Fruit fly (Drosophila melanogaster) whole organism, embryonic: Measurements from ENCODE around the gene CG4783.

Experiments
- Adf1 ChIP-seq: fragments of 200-800 bp; sonication (Bioruptor generic); IDR thresholded peaks from 2 replicates; pipeline ENCODE4 v1.3.6; 2022; ENCODE audit warnings: missing biosample characterization, missing genetic modification characterization
- CG10209 ChIP-seq: fragments of 200-800 bp; sonication (Bioruptor generic); optimal IDR thresholded peaks from 3 replicates; lab custom pipeline; 2017; ENCODE audit warnings: missing biosample characterization, mild to moderate bottlenecking, missing genetic modification characterization, missing genetic modification reagents
- CG10267 ChIP-seq: fragments of 200-800 bp; sonication (Bioruptor generic); optimal IDR thresholded peaks from 2 replicates; lab custom pipeline; 2018; ENCODE audit warnings: missing biosample characterization, mild to moderate bottlenecking, missing genetic modification characterization, moderate library complexity
- CG10321 ChIP-seq: fragments of 200-800 bp; sonication (Bioruptor generic); IDR thresholded peaks from 2 replicates; pipeline ENCODE4 v1.3.6; 2022; ENCODE audit warnings: missing biosample characterization, missing genetic modification characterization
- CG10979 ChIP-seq: fragments of 200-800 bp; sonication (Bioruptor generic); optimal IDR thresholded peaks from 2 replicates; lab custom pipeline; 2018; ENCODE audit warnings: missing biosample characterization, mild to moderate bottlenecking, missing genetic modification characterization, moderate library complexity
- CG14710 ChIP-seq: fragments of 200-800 bp; sonication (Bioruptor generic); optimal IDR thresholded peaks from 3 replicates; lab custom pipeline; 2019; ENCODE audit warnings: missing biosample characterization, mild to moderate bottlenecking, missing genetic modification characterization, moderate library complexity
- CG15479 ChIP-seq: fragments of 200-800 bp; sonication (Bioruptor generic); optimal IDR thresholded peaks from 3 replicates; lab custom pipeline; 2019; ENCODE audit warnings: missing biosample characterization, mild to moderate bottlenecking, missing genetic modification characterization, moderate library complexity
- CG15696 ChIP-seq: fragments of 200-800 bp; sonication (Bioruptor generic); optimal IDR thresholded peaks from 2 replicates; lab custom pipeline; 2019; ENCODE audit warnings: missing biosample characterization, mild to moderate bottlenecking, missing genetic modification characterization, moderate library complexity
- CG17361 ChIP-seq: fragments of 200-800 bp; sonication (Bioruptor generic); IDR thresholded peaks from 3 replicates; pipeline ENCODE4 v1.3.6; 2022; ENCODE audit warnings: missing biosample characterization, missing genetic modification characterization
- CG18262 ChIP-seq: fragments of 200-800 bp; optimal IDR thresholded peaks from 3 replicates; lab custom pipeline; 2019; ENCODE audit warnings: missing biosample characterization, mild to moderate bottlenecking, missing genetic modification characterization, moderate library complexity
- CG1832 ChIP-seq: fragments of 200-800 bp; sonication (Bioruptor generic); optimal IDR thresholded peaks from 2 replicates; lab custom pipeline; 2017; ENCODE audit warnings: missing biosample characterization, mild to moderate bottlenecking, missing genetic modification characterization, inconsistent platforms
- CG2199 ChIP-seq: fragments of 200-800 bp; sonication (Bioruptor generic); IDR thresholded peaks from 3 replicates; pipeline ENCODE4 v1.3.6; 2022; ENCODE audit warnings: missing biosample characterization, missing genetic modification characterization
- CG2712 ChIP-seq: fragments of 200-800 bp; optimal IDR thresholded peaks from 3 replicates; lab custom pipeline; 2019; ENCODE audit warnings: missing biosample characterization, mild to moderate bottlenecking, missing genetic modification characterization, moderate library complexity
- CG30020 ChIP-seq: fragments of 200-800 bp; optimal IDR thresholded peaks from 2 replicates; lab custom pipeline; 2019; ENCODE audit warnings: missing biosample characterization, mild to moderate bottlenecking, missing genetic modification characterization, moderate library complexity
- CG7556 ChIP-seq: fragments of 200-800 bp; sonication (Bioruptor generic); optimal IDR thresholded peaks from 2 replicates; lab custom pipeline; 2017; ENCODE audit warnings: missing biosample characterization, mild to moderate bottlenecking, missing genetic modification characterization
- CG8765 ChIP-seq: fragments of 200-800 bp; sonication (Bioruptor generic); IDR thresholded peaks from 2 replicates; pipeline ENCODE4 v1.3.6; 2022; ENCODE audit warnings: missing biosample characterization, missing genetic modification characterization
- CG9727 ChIP-seq: fragments of 200-800 bp; sonication (Bioruptor generic); optimal IDR thresholded peaks from 3 replicates; lab custom pipeline; 2017; ENCODE audit warnings: missing biosample characterization, mild to moderate bottlenecking, missing genetic modification characterization
- CoRest ChIP-seq: fragments of 200-800 bp; sonication (Bioruptor generic); optimal IDR thresholded peaks from 3 replicates; lab custom pipeline; 2018; ENCODE audit warnings: missing biosample characterization, mild to moderate bottlenecking, missing genetic modification characterization, moderate library complexity
- D19A ChIP-seq: fragments of 200-800 bp; optimal IDR thresholded peaks from 3 replicates; lab custom pipeline; 2019; ENCODE audit warnings: missing biosample characterization, mild to moderate bottlenecking, missing genetic modification characterization, moderate library complexity
- ERR ChIP-seq: fragments of 200-800 bp; sonication (Bioruptor generic); optimal IDR thresholded peaks from 2 replicates; lab custom pipeline; 2016; ENCODE audit warnings: missing biosample characterization, missing genetic modification characterization
- Fer2 ChIP-seq: fragments of 200-800 bp; sonication (Bioruptor generic); optimal IDR thresholded peaks from 2 replicates; lab custom pipeline; 2018; ENCODE audit warnings: missing biosample characterization, mild to moderate bottlenecking, missing genetic modification characterization, moderate library complexity
- GATAe ChIP-seq: fragments of 200-800 bp; sonication (Bioruptor generic); conservative IDR thresholded peaks from 2 replicates; pipeline ENCODE4 v1.3.6; 2022; ENCODE audit warnings: missing biosample characterization, missing genetic modification characterization
- H2.0 ChIP-seq: fragments of 200-800 bp; sonication (Bioruptor generic); IDR thresholded peaks from 2 replicates; pipeline ENCODE4 v1.3.6; 2022; ENCODE audit warnings: missing biosample characterization, missing genetic modification characterization
- HLHmδ ChIP-seq: fragments of 200-800 bp; sonication (Bioruptor generic); optimal IDR thresholded peaks from 2 replicates; lab custom pipeline; 2018; ENCODE audit warnings: missing biosample characterization, mild to moderate bottlenecking, missing genetic modification characterization, moderate library complexity
- Med ChIP-seq: fragments of 200-800 bp; sonication (Bioruptor generic); peaks from one replicate; lab custom pipeline; 2016; ENCODE audit warnings: missing biosample characterization, missing genetic modification characterization, mild to moderate bottlenecking, inconsistent platforms, moderate library complexity
- Ssrp ChIP-seq: fragments of 200-800 bp; sonication (Bioruptor generic); optimal IDR thresholded peaks from 2 replicates; lab custom pipeline; 2018; ENCODE audit warnings: missing biosample characterization, mild to moderate bottlenecking, missing genetic modification characterization, moderate library complexity
- Usf ChIP-seq: fragments of 200-800 bp; sonication (Bioruptor generic); optimal IDR thresholded peaks from 2 replicates; lab custom pipeline; 2017; ENCODE audit warnings: missing genotype, missing biosample characterization, missing genetic modification characterization
- ac ChIP-seq: fragments of 200-800 bp; sonication (Bioruptor generic); optimal IDR thresholded peaks from 3 replicates; lab custom pipeline; 2017; ENCODE audit warnings: missing biosample characterization, mild to moderate bottlenecking, missing genetic modification characterization
- ato ChIP-seq: fragments of 200-800 bp; sonication (Bioruptor generic); IDR thresholded peaks from 2 replicates; pipeline ENCODE4 v1.3.6; 2022; ENCODE audit warnings: missing biosample characterization, missing genetic modification characterization; ENCODE audit not compliant: partially characterized antibody
- da ChIP-seq: fragments of 200-800 bp; sonication (Bioruptor generic); optimal IDR thresholded peaks from 2 replicates; lab custom pipeline; 2016; ENCODE audit warnings: missing biosample characterization, missing genetic modification characterization
- dmrt11E ChIP-seq: fragments of 200-800 bp; sonication (Bioruptor generic); optimal IDR thresholded peaks from 3 replicates; lab custom pipeline; 2018; ENCODE audit warnings: missing biosample characterization, mild to moderate bottlenecking, missing genetic modification characterization, moderate library complexity
- ewg ChIP-seq: fragments of 200-800 bp; sonication (Bioruptor generic); optimal IDR thresholded peaks from 3 replicates; lab custom pipeline; 2017; ENCODE audit warnings: mild to moderate bottlenecking, missing biosample characterization, missing genetic modification reagents, missing genetic modification characterization
- eyg ChIP-seq: fragments of 200-800 bp; sonication (Bioruptor generic); optimal IDR thresholded peaks from 3 replicates; lab custom pipeline; 2016; ENCODE audit warnings: missing biosample characterization, missing genetic modification characterization
- grau ChIP-seq: fragments of 200-800 bp; optimal IDR thresholded peaks from 3 replicates; lab custom pipeline; 2019; ENCODE audit warnings: missing biosample characterization, mild to moderate bottlenecking, missing genetic modification characterization, moderate library complexity
- lov ChIP-seq, 2 experiments: fragments of 200-800 bp in 1 of 2; fragments of >200 bp in 1 of 2; sonication (Bioruptor generic) in 1 of 2; IDR thresholded peaks in 1 of 2; optimal IDR thresholded peaks in 1 of 2; 2 replicates in 1 of 2; 3 replicates in 1 of 2; pipeline versions ENCODE4 v1.3.6 to Lab custom; 2017 to 2022; ENCODE audit warnings: missing biosample characterization in 1 of 2, missing genetic modification characterization in 1 of 2
- nerfin-1 ChIP-seq: fragments of 200-800 bp; sonication (Bioruptor generic); optimal IDR thresholded peaks from 3 replicates; lab custom pipeline; 2019; ENCODE audit warnings: missing biosample characterization, mild to moderate bottlenecking, missing genetic modification characterization, moderate library complexity
- nmo ChIP-seq: fragments of 200-800 bp; sonication (Bioruptor generic); optimal IDR thresholded peaks from 2 replicates; lab custom pipeline; 2018; ENCODE audit warnings: missing biosample characterization, mild to moderate bottlenecking, missing genetic modification characterization, moderate library complexity
- p53 ChIP-seq: fragments of 200-800 bp; sonication (Bioruptor generic); optimal IDR thresholded peaks from 2 replicates; lab custom pipeline; 2016; ENCODE audit warnings: missing biosample characterization, missing genetic modification characterization
- prd ChIP-seq, 3 experiments: fragments of >200 bp in 2 of 3; fragments of 200-800 bp in 1 of 3; sonication (Bioruptor generic) in 1 of 3; optimal IDR thresholded peaks in 2 of 3; IDR thresholded peaks in 1 of 3; 2 replicates in 2 of 3; 3 replicates in 1 of 3; pipeline versions ENCODE4 v1.3.6 to Lab custom; 2017 to 2022; ENCODE audit warnings: missing biosample characterization in 1 of 3, missing genetic modification characterization in 1 of 3
- pros ChIP-seq: fragments of 200-800 bp; sonication (Bioruptor generic); optimal IDR thresholded peaks from 3 replicates; lab custom pipeline; 2019; ENCODE audit warnings: missing biosample characterization, mild to moderate bottlenecking, missing genetic modification characterization, moderate library complexity
- sd ChIP-seq: fragments of 200-800 bp; sonication (Bioruptor generic); optimal IDR thresholded peaks from 3 replicates; lab custom pipeline; 2018; ENCODE audit warnings: missing biosample characterization, mild to moderate bottlenecking, missing genetic modification characterization, moderate library complexity
- seq ChIP-seq: fragments of 200-800 bp; sonication (Bioruptor generic); IDR thresholded peaks from 2 replicates; pipeline ENCODE4 v1.3.6; 2022; ENCODE audit warnings: missing biosample characterization, missing genetic modification characterization
- sqz ChIP-seq: fragments of 200-800 bp; sonication (Bioruptor generic); optimal IDR thresholded peaks from 3 replicates; lab custom pipeline; 2018; ENCODE audit warnings: missing biosample characterization, mild to moderate bottlenecking, missing genetic modification characterization
- twi ChIP-seq: fragments of 200-800 bp; optimal IDR thresholded peaks from 2 replicates; lab custom pipeline; 2019; ENCODE audit warnings: missing biosample characterization, mild to moderate bottlenecking, missing genetic modification characterization, moderate library complexity

Gene CG4783

dm6 chr3R:19934840-19935776 lies 13.1 kb upstream of the CG4783 start, which contains the start of gene mira (continued):
- peak; percentile 84 for TF ChIP-seq CG1832 (GFP tag; lab: Kevin White, UChicago)
- peak; percentile 3 for TF ChIP-seq Ssrp (tag; lab: Kevin White, UChicago)
- TF ChIP-seq sd (tag; lab: Kevin White, UChicago) = peak; percentile 36
- TF ChIP-seq grau (tag; lab: Kevin White, UChicago) = peak; percentile 14
- peak; percentile 20; the same call in 1 of the 3 replicates for TF ChIP-seq CG17361 (GFP tag; lab: Robert Waterston, UW)
- TF ChIP-seq seq (GFP tag; lab: Robert Waterston, UW) = peak; percentile 41; the same call in 1 of the 2 replicates
- peak; percentile 93 for TF ChIP-seq pros
- peak; percentile 99 for TF ChIP-seq D19A (tag; lab: Kevin White, UChicago)
- 0 out of 2 replicates have a peak, but pooled peaks have one; percentile 51 for TF ChIP-seq CG10321
- TF ChIP-seq ato (GFP tag; lab: Robert Waterston, UW) = no peak
- TF ChIP-seq CG7556 = peak; percentile 34
- peak; percentile 23 for TF ChIP-seq Med (GFP tag; lab: Kevin White, UChicago)
- no peak for TF ChIP-seq ERR
- TF ChIP-seq p53 (GFP tag; lab: Kevin White, UChicago) = no peak
- no peak for TF ChIP-seq CG30020 (tag; lab: Kevin White, UChicago)
- no peak for TF ChIP-seq H2.0
- no peak for TF ChIP-seq lov (optimal IDR thresholded peaks at IDR 0.05; lab: Kevin White, UChicago)
- TF ChIP-seq lov (GFP tag; IDR thresholded peaks at IDR 0.05; lab: Robert Waterston, UW) = peak; percentile 42; the same call in 1 of the 3 replicates
- peak; percentile 57 for TF ChIP-seq nmo (GFP tag; lab: Kevin White, UChicago)
- peak; percentile 22 for TF ChIP-seq nerfin-1 (tag; lab: Kevin White, UChicago)
- TF ChIP-seq ewg (GFP tag; lab: Kevin White, UChicago) = no peak
- TF ChIP-seq HLHmδ (GFP tag; lab: Kevin White, UChicago) = peak; percentile 87
- peak; percentile 39 for TF ChIP-seq CG10979 (tag; lab: Kevin White, UChicago)
- peak; percentile 6 for TF ChIP-seq CG10209
- peak; percentile 73 for TF ChIP-seq CG9727 (GFP tag; lab: Kevin White, UChicago)
- peak; percentile 32; the same call in 1 of the 2 replicates for TF ChIP-seq CG8765 (GFP tag; lab: Robert Waterston, UW)
- TF ChIP-seq CoRest (tag; lab: Kevin White, UChicago) = peak; percentile 25
- no peak for TF ChIP-seq Adf1 (GFP tag; lab: Robert Waterston, UW)
- peak; percentile 56 for TF ChIP-seq CG18262 (tag; lab: Kevin White, UChicago)
- TF ChIP-seq CG2199 (GFP tag; lab: Robert Waterston, UW) = 0 out of 3 replicates have a peak, but pooled peaks have one; percentile 8
- peak; percentile 44 for TF ChIP-seq CG2712 (tag; lab: Kevin White, UChicago)
- no peak for TF ChIP-seq eyg (GFP tag; lab: Kevin White, UChicago)
- TF ChIP-seq Usf = peak; percentile 5
- TF ChIP-seq CG15479 (GFP tag; lab: Kevin White, UChicago) = peak; percentile 31
- peak; percentile 45 for TF ChIP-seq ac (GFP tag; lab: Kevin White, UChicago)
- peak; percentile 36 for TF ChIP-seq CG10267 (tag; lab: Kevin White, UChicago)
- TF ChIP-seq CG14710 (tag; lab: Kevin White, UChicago) = peak; percentile 38
- peak; percentile 19 for TF ChIP-seq da (GFP tag; lab: Kevin White, UChicago)
- TF ChIP-seq CG15696 = peak; percentile 59
- TF ChIP-seq prd (optimal IDR thresholded peaks at IDR 0.05; lab: Kevin White, UChicago) = no peak
- peak; percentile 22; the same call in 1 of the 3 replicates for TF ChIP-seq prd (GFP tag; IDR thresholded peaks at IDR 0.05; lab: Robert Waterston, UW)
- no peak for TF ChIP-seq GATAe (GFP tag; lab: Robert Waterston, UW)
- TF ChIP-seq Fer2 (tag; lab: Kevin White, UChicago) = no peak
- TF ChIP-seq sqz (GFP tag; lab: Kevin White, UChicago) = peak; percentile 47
- peak; percentile 72 for TF ChIP-seq dmrt11E (tag; lab: Kevin White, UChicago)
- peak; percentile 83 for TF ChIP-seq twi
- TF ChIP-seq, all 482 proteins: peak for 43
